Fruit fly (Drosophila melanogaster) whole organism, wandering third instar larva: ENCODE data around the gene CG34245.

Source experiments
- Abd-B ChIP-seq: fragments of >200 bp; optimal IDR thresholded peaks from 2 replicates; lab custom pipeline; 2017; ENCODE audit warnings: missing biosample characterization, missing genetic modification characterization
- Dif ChIP-seq: fragments of 200-275, 200-300 bp; sonication (Bioruptor generic); optimal IDR thresholded peaks from 2 replicates; lab custom pipeline; 2018; ENCODE audit warnings: missing biosample characterization, missing genetic modification characterization; ENCODE audit not compliant: partially characterized antibody
- Jra ChIP-seq: sonication (Bioruptor generic); optimal IDR thresholded peaks from 2 replicates; lab custom pipeline; 2016; ENCODE audit warnings: missing biosample characterization, missing genetic modification characterization
- OdsH ChIP-seq: fragments of 200-800 bp; sonication (Bioruptor generic); optimal IDR thresholded peaks from 2 replicates; lab custom pipeline; 2016; ENCODE audit warnings: missing biosample characterization, mild to moderate bottlenecking, missing genetic modification characterization
- Rel ChIP-seq, 2 experiments: fragments of 200-800 bp; sonication (Bioruptor generic) in 1 of 2; optimal IDR thresholded peaks; 2 replicates in 1 of 2; 3 replicates in 1 of 2; lab custom pipeline; 2016 to 2019; ENCODE audit warnings: mild to moderate bottlenecking in 2 of 2, missing biosample characterization in 2 of 2, missing genetic modification characterization in 2 of 2, moderate library complexity in 1 of 2
- dl ChIP-seq, 2 experiments: fragments of 175-275, 200-275 bp in 1 of 2; fragments of 200-275 bp in 1 of 2; sonication (Bioruptor generic); optimal IDR thresholded peaks; lab custom pipeline; 2018; ENCODE audit warnings: mild to moderate bottlenecking in 2 of 2, missing biosample characterization in 2 of 2, missing genetic modification characterization in 2 of 2, moderate library complexity in 2 of 2; ENCODE audit not compliant: partially characterized antibody in 2 of 2, insufficient read depth in 1 of 2
- dmrt93B ChIP-seq: fragments of 200-800 bp; sonication (Bioruptor generic); optimal IDR thresholded peaks from 2 replicates; lab custom pipeline; 2018; ENCODE audit warnings: missing biosample characterization, mild to moderate bottlenecking, missing genetic modification characterization
- ey ChIP-seq: fragments of 200-800 bp; sonication (Bioruptor generic); optimal IDR thresholded peaks from 2 replicates; lab custom pipeline; 2016; ENCODE audit warnings: missing biosample characterization, missing genetic modification characterization
- h ChIP-seq: fragments of 200-800 bp; sonication (Bioruptor generic); optimal IDR thresholded peaks from 3 replicates; lab custom pipeline; 2016; ENCODE audit warnings: missing biosample characterization, mild to moderate bottlenecking, missing genetic modification characterization
- psq ChIP-seq: fragments of 200-800 bp; sonication (Bioruptor generic); optimal IDR thresholded peaks from 3 replicates; lab custom pipeline; 2017; ENCODE audit warnings: missing biosample characterization, mild to moderate bottlenecking, missing genetic modification characterization, moderate library complexity

DNA sequence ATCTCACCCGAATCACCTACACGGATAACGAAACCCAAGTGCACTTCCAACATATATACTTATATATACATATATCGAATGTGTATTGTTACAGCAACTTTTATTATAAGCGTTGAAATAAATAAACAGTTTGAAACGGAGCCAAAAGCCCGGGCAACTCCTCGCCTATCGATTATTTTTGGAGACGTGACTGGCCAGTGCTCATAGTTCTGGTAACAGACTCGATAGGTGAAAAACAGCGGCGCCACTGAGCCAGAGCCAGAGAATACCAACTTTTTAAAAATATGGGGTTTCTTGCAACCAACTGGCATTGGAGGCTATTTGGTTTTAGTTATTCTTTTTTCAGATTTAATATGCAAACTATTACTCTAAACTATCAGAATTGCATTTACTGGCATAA, 48.6 kb upstream of the CG34245 start:
- TF ChIP-seq ey (GFP tag; lab: Kevin White, UChicago), result no peak
- TF ChIP-seq Dif (GFP tag; lab: Kevin White, UChicago), result no peak
- no peak for TF ChIP-seq psq
- no peak for TF ChIP-seq Jra
- TF ChIP-seq Rel (GFP tag; optimal IDR thresholded peaks at IDR 0.05; lab: Kevin White, UChicago), result no peak
- no peak for TF ChIP-seq Rel (tag; optimal IDR thresholded peaks at IDR 0.05; lab: Kevin White, UChicago)
- TF ChIP-seq h, result no peak
- TF ChIP-seq dl (GFP tag; optimal IDR thresholded peaks at IDR 0.05; lab: Kevin White, UChicago; ENCODE audit: insufficient read depth in 1 of 2, partially characterized antibody in 2 of 2), result no peak
- TF ChIP-seq Abd-B (GFP tag; lab: Kevin White, UChicago), result no peak
- no peak for TF ChIP-seq dmrt93B (GFP tag; lab: Kevin White, UChicago)
- TF ChIP-seq OdsH, result no peak
